Fruit fly (Drosophila melanogaster): Measurements from ENCODE around the gene CG14257.

The CG14257 gene

dm6 chr3R:27069810-27070625, 5.7 kb upstream of the CG14257 start, which contains the start of gene spz:
TSS of gene spz (minus strand) at chr3R:27070070.
- no peak for TF ChIP-seq h (optimal IDR thresholded peaks at IDR 0.05)
- no peak for TF ChIP-seq ttk (optimal IDR thresholded peaks at IDR 0.05)
- TF ChIP-seq Sin3A (optimal IDR thresholded peaks at IDR 0.05), result no peak
- no peak for TF ChIP-seq Myc (optimal IDR thresholded peaks at IDR 0.05)
- no peak for TF ChIP-seq psq (optimal IDR thresholded peaks at IDR 0.05)
- no peak for TF ChIP-seq insv (optimal IDR thresholded peaks at IDR 0.05)

- TF ChIP-seq ttk (optimal IDR thresholded peaks at IDR 0.05) (no peak), Myc (optimal IDR thresholded peaks at IDR 0.05) (no peak), Sin3A (optimal IDR thresholded peaks at IDR 0.05) (no peak), h (optimal IDR thresholded peaks at IDR 0.05) (no peak), psq (optimal IDR thresholded peaks at IDR 0.05) (no peak), insv (optimal IDR thresholded peaks at IDR 0.05) (no peak)
Observed at dm6 chr3R:27070906-27071498, 4.7 kb upstream of the CG14257 start.

dm6 chr3R:27076618-27077017, 948 bp downstream of the CG14257 start:
- TF ChIP-seq Sin3A (optimal IDR thresholded peaks at IDR 0.05) (no peak), h (optimal IDR thresholded peaks at IDR 0.05) (no peak), insv (optimal IDR thresholded peaks at IDR 0.05) (no peak), ttk (optimal IDR thresholded peaks at IDR 0.05) (no peak), psq (optimal IDR thresholded peaks at IDR 0.05) (no peak), Myc (optimal IDR thresholded peaks at IDR 0.05) (no peak)

- no peak for TF ChIP-seq Sin3A (optimal IDR thresholded peaks at IDR 0.05)
- TF ChIP-seq ttk (optimal IDR thresholded peaks at IDR 0.05), result no peak
- TF ChIP-seq insv (optimal IDR thresholded peaks at IDR 0.05), result no peak
Observed at dm6 chr3R:27082752-27083151, 7.1 kb downstream of the CG14257 start.

dm6 chr3R:27084528-27085052, 8.9 kb downstream of the CG14257 start:
- TF ChIP-seq ttk (optimal IDR thresholded peaks at IDR 0.05) (no peak), h (optimal IDR thresholded peaks at IDR 0.05) (no peak), insv (optimal IDR thresholded peaks at IDR 0.05) (no peak), Myc (optimal IDR thresholded peaks at IDR 0.05) (no peak), Sin3A (optimal IDR thresholded peaks at IDR 0.05) (no peak)

- TF ChIP-seq h (optimal IDR thresholded peaks at IDR 0.05) (no peak), ttk (optimal IDR thresholded peaks at IDR 0.05) (no peak), Myc (optimal IDR thresholded peaks at IDR 0.05) (no peak), insv (optimal IDR thresholded peaks at IDR 0.05) (no peak), psq (optimal IDR thresholded peaks at IDR 0.05) (no peak), Sin3A (optimal IDR thresholded peaks at IDR 0.05) (no peak)
Observed at dm6 chr3R:27087549-27087948, 11.9 kb downstream of the CG14257 start, which contains the start of gene Cpr97Ea. TSS of gene Cpr97Ea (minus strand) at chr3R:27087778.

dm6 chr3R:27091106-27091505, 15.4 kb downstream of the CG14257 start, which contains the start of gene Cpr97Eb:
TSS of gene Cpr97Eb (minus strand) at chr3R:27091130.
- TF ChIP-seq ttk (optimal IDR thresholded peaks at IDR 0.05) (no peak), h (optimal IDR thresholded peaks at IDR 0.05) (no peak), Sin3A (optimal IDR thresholded peaks at IDR 0.05) (no peak), psq (optimal IDR thresholded peaks at IDR 0.05) (no peak), Myc (optimal IDR thresholded peaks at IDR 0.05) (no peak), insv (optimal IDR thresholded peaks at IDR 0.05) (no peak)

dm6 chr3R:27092263-27092662, 16.6 kb downstream of the CG14257 start:
- no peak for TF ChIP-seq Myc (optimal IDR thresholded peaks at IDR 0.05)
- TF ChIP-seq Sin3A (optimal IDR thresholded peaks at IDR 0.05), result no peak
- no peak for TF ChIP-seq insv (optimal IDR thresholded peaks at IDR 0.05)
- no peak for TF ChIP-seq h (optimal IDR thresholded peaks at IDR 0.05)
- TF ChIP-seq psq (optimal IDR thresholded peaks at IDR 0.05), result no peak
- TF ChIP-seq ttk (optimal IDR thresholded peaks at IDR 0.05), result no peak

dm6 chr3R:27092843-27093242, 17.2 kb downstream of the CG14257 start, which contains the start of gene CG14258:
TSS of gene CG14258 (plus strand) at chr3R:27093143.
- TF ChIP-seq insv (optimal IDR thresholded peaks at IDR 0.05), result no peak
- no peak for TF ChIP-seq psq (optimal IDR thresholded peaks at IDR 0.05)

- no peak for TF ChIP-seq Sin3A (optimal IDR thresholded peaks at IDR 0.05)
- TF ChIP-seq Myc (optimal IDR thresholded peaks at IDR 0.05), result no peak
- TF ChIP-seq psq (optimal IDR thresholded peaks at IDR 0.05), result no peak
- TF ChIP-seq h (optimal IDR thresholded peaks at IDR 0.05), result no peak
- no peak for TF ChIP-seq ttk (optimal IDR thresholded peaks at IDR 0.05)
- no peak for TF ChIP-seq insv (optimal IDR thresholded peaks at IDR 0.05)
Observed at dm6 chr3R:27094233-27094632, 18.6 kb downstream of the CG14257 start, which contains the start of gene CG14259. TSS of gene CG14259 (plus strand) at chr3R:27094533.

- TF ChIP-seq Myc (optimal IDR thresholded peaks at IDR 0.05), result no peak
Observed at dm6 chr3R:27098638-27099037, 23.0 kb downstream of the CG14257 start.

- no peak for TF ChIP-seq Myc (optimal IDR thresholded peaks at IDR 0.05)
- no peak for TF ChIP-seq Sin3A (optimal IDR thresholded peaks at IDR 0.05)
- TF ChIP-seq insv (optimal IDR thresholded peaks at IDR 0.05), result no peak
- TF ChIP-seq ttk (optimal IDR thresholded peaks at IDR 0.05), result no peak
- TF ChIP-seq h (optimal IDR thresholded peaks at IDR 0.05), result no peak
- TF ChIP-seq psq (optimal IDR thresholded peaks at IDR 0.05), result no peak
Observed at dm6 chr3R:27099579-27099978, 23.9 kb downstream of the CG14257 start, which contains the start of gene eater. TSS of gene eater (minus strand) at chr3R:27099679.

Measured in Kc167 (cell line).